Worm (Caenorhabditis elegans) whole organism, midembryonic: ENCODE results near the gene pigg-1.

ENCODE experiments used
- T22C8.4 ChIP-seq: fragments of 200-800 bp; sonication (Bioruptor generic); IDR thresholded peaks from 2 replicates; pipeline ENCODE4 v1.3.6; 2022; ENCODE audit warnings: missing genetic modification characterization, missing compliant biosample characterization
- cog-1 ChIP-seq: sonication (generic microtip); optimal IDR thresholded peaks from 2 replicates; lab custom pipeline; 2016; ENCODE audit warnings: missing genetic modification characterization, missing compliant biosample characterization
- flt-1 ChIP-seq: fragments of 200-800 bp; sonication (Bioruptor generic); IDR thresholded peaks from 2 replicates; pipeline ENCODE4 v1.3.6; 2022; ENCODE audit warnings: missing genetic modification characterization, missing compliant biosample characterization
- klf-2 ChIP-seq: fragments of 200-800 bp; sonication (Bioruptor generic); conservative IDR thresholded peaks from 2 replicates; pipeline ENCODE4 v1.3.6; 2022; ENCODE audit warnings: missing genetic modification reagents, missing genetic modification characterization, missing compliant biosample characterization
- med-1 ChIP-seq: sonication (generic microtip); optimal IDR thresholded peaks from 2 replicates; lab custom pipeline; 2017; ENCODE audit warnings: missing genetic modification characterization, mild to moderate bottlenecking, missing compliant biosample characterization, antibody characterized with exemption, missing genetic modification reagents; ENCODE audit not compliant: insufficient read depth
- ref-1 ChIP-seq: fragments of 200-800 bp; sonication (Bioruptor generic); conservative IDR thresholded peaks from 2 replicates; pipeline ENCODE4 v1.3.6; 2022; ENCODE audit warnings: missing genetic modification reagents, missing genetic modification characterization, missing compliant biosample characterization
- tab-1 ChIP-seq: fragments of 200-800 bp; sonication (Bioruptor generic); IDR thresholded peaks from 2 replicates; pipeline ENCODE4 v1.3.6; 2022; ENCODE audit warnings: missing genetic modification characterization, missing compliant biosample characterization
- ztf-29 ChIP-seq: fragments of 200-800 bp; sonication (Bioruptor generic); IDR thresholded peaks from 2 replicates; pipeline ENCODE4 v1.3.6; 2022; ENCODE audit warnings: missing genetic modification reagents, missing genetic modification characterization, missing compliant biosample characterization

ce11 chrII:8585036-8585627 is 14.9 kb downstream of the pigg-1 start, which contains the start of gene F54C9.11:
- TF ChIP-seq cog-1 (tag; lab: Kevin White, UChicago) = no peak
- no peak for TF ChIP-seq ref-1 (GFP tag; lab: Robert Waterston, UW)
- TF ChIP-seq ztf-29 = no peak
- TF ChIP-seq klf-2 (GFP tag; lab: Robert Waterston, UW) = no peak
- no peak for TF ChIP-seq tab-1 (GFP tag; lab: Robert Waterston, UW)
- no peak for TF ChIP-seq flt-1 (GFP tag; lab: Robert Waterston, UW)
- no peak for TF ChIP-seq T22C8.4 (GFP tag; lab: Robert Waterston, UW)
- TF ChIP-seq med-1 (GFP tag; lab: Kevin White, UChicago) = no peak
